Worm (Caenorhabditis elegans) whole organism, L4/young adult: Measurements from ENCODE around the gene rmd-1.

Experiments used
- W03F9.2 ChIP-seq: fragments of 150-350 bp; optimal IDR thresholded peaks from 2 replicates; lab custom pipeline; 2014; ENCODE audit warnings: missing biosample characterization, missing genetic modification characterization
- dao-5 ChIP-seq: sonication (generic microtip); optimal IDR thresholded peaks from 2 replicates; lab custom pipeline; 2016; ENCODE audit warnings: missing genotype, missing genetic modification characterization, moderate library complexity, missing compliant biosample characterization
- him-1 ChIP-seq: sonication (generic microtip); optimal IDR thresholded peaks from 2 replicates; lab custom pipeline; 2016; ENCODE audit warnings: missing genotype, missing genetic modification reagents, missing genetic modification characterization, missing compliant biosample characterization

The rmd-1 gene

DNA sequence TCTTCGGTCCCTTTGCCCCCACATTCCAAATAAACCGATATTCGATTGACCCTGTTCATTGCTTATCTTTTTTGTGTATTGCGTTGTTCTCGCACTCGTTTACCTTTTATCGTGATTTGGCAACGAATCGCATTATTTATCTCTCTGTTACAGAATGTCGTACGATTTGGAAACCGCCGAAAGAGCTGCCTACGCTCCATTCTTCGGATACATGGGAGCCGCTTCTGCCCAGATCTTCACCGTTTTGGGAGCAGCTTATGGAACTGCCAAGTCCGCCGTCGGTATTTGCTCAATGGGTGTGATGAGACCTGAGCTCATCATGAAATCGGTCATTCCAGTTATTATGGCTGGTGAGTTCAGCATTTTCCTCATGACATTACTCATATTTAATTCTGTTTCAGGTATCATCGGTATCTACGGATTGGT is 23.1 kb downstream of the rmd-1 start, which contains the start of gene vha-2:
vha-2 (plus strand) TSS at position 154 of the 426 bp plus-strand sequence.
- TF ChIP-seq dao-5 (tag; lab: Kevin White, UChicago) = no peak
- TF ChIP-seq W03F9.2 (tag; lab: Kevin White, UChicago) = no peak
- no peak for TF ChIP-seq him-1 (tag; lab: Kevin White, UChicago)

DNA sequence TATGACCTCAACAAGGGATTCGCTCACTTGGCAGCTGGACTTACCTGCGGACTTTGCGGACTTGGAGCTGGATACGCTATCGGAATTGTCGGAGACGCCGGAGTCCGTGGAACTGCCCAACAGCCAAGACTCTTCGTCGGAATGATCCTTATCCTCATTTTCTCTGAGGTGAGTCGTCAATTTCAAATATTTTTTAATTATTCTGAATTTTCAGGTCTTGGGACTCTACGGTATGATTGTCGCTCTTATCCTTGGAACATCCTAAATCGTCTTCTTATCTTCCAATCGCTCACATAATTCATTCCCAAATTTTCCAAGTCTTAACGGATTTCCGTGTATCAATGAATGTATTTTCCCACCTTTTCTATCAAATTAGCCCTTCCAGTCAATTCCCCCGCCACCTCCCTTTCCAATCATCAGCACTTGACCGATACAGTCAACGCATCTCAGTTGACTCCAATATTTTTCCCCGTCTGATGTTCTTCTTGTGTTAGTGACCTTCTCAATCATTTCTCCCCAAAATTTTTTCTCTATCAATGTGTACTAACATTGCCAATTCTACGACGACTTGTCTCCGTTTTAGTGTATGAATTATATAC is 23.7 kb downstream of the rmd-1 start, which contains the start of gene R10E11.6:
R10E11.6 (plus strand) TSS at position 524 of the 599 bp plus-strand sequence.
- TF ChIP-seq him-1 (tag; lab: Kevin White, UChicago) = no peak
- TF ChIP-seq dao-5 (tag; lab: Kevin White, UChicago) = no peak
- no peak for TF ChIP-seq W03F9.2 (tag; lab: Kevin White, UChicago)

- no peak for TF ChIP-seq W03F9.2 (tag; lab: Kevin White, UChicago)
- TF ChIP-seq dao-5 (tag; lab: Kevin White, UChicago) = no peak
- TF ChIP-seq him-1 (tag; lab: Kevin White, UChicago) = no peak
These were observed 24.3 kb downstream of the rmd-1 start for ce11 chrIII:9783133-9783590.

- TF ChIP-seq dao-5 (tag; lab: Kevin White, UChicago) (no peak), W03F9.2 (tag; lab: Kevin White, UChicago) (no peak)
These were observed 27.9 kb downstream of the rmd-1 start for ce11 chrIII:9786776-9787175.

ce11 chrIII:9789083-9789482 is 30.2 kb downstream of the rmd-1 start:
- TF ChIP-seq dao-5 (tag; lab: Kevin White, UChicago) (no peak), W03F9.2 (tag; lab: Kevin White, UChicago) (no peak), him-1 (tag; lab: Kevin White, UChicago) (no peak)

- TF ChIP-seq W03F9.2 (tag; lab: Kevin White, UChicago) (no peak), him-1 (tag; lab: Kevin White, UChicago) (no peak), dao-5 (tag; lab: Kevin White, UChicago) (no peak)
These were observed 30.7 kb downstream of the rmd-1 start, which contains the start of gene R10E11.5 for ce11 chrIII:9789607-9790073. R10E11.5 (minus strand) TSS chrIII:9789657.

- TF ChIP-seq dao-5 (tag; lab: Kevin White, UChicago) (no peak), W03F9.2 (tag; lab: Kevin White, UChicago) (no peak), him-1 (tag; lab: Kevin White, UChicago) (no peak)
These were observed 34.9 kb downstream of the rmd-1 start, which contains the start of the genes R10E11.9 and mcm-6 for ce11 chrIII:9793592-9794417. R10E11.9 (minus strand) TSS chrIII:9793642. mcm-6 (plus strand) TSS chrIII:9794367.

DNA sequence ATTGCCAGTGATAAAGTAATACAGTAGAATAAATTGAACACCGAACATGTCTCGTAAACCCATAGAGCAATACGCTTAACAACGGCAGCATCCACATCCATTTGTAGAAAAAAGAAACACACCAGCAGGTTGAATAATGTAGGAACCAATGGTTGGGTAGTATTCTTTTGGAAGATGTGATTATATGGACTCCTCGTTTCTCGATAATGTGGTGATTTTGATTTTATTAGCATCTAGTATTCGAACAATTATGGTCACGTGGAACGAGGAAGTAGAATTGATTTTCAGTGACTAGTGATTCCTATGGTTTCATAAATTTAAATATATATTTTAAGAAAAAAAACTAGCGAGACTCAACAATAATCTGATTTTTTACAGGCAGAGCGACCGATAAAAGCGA is 37.6 kb downstream of the rmd-1 start, which contains the start of gene srxa-10:
srxa-10 (minus strand) TSS at position 101 of the 400 bp plus-strand sequence.
- TF ChIP-seq him-1 (tag; lab: Kevin White, UChicago) (no peak), dao-5 (tag; lab: Kevin White, UChicago) (no peak), W03F9.2 (tag; lab: Kevin White, UChicago) (no peak)

ce11 chrIII:9798478-9799157 is 39.7 kb downstream of the rmd-1 start, which contains the start of gene ZK632.2:
ZK632.2 (plus strand) TSS chrIII:9799107.
- TF ChIP-seq dao-5 (tag; lab: Kevin White, UChicago) (no peak), W03F9.2 (tag; lab: Kevin White, UChicago) (no peak), him-1 (tag; lab: Kevin White, UChicago) (no peak)

DNA sequence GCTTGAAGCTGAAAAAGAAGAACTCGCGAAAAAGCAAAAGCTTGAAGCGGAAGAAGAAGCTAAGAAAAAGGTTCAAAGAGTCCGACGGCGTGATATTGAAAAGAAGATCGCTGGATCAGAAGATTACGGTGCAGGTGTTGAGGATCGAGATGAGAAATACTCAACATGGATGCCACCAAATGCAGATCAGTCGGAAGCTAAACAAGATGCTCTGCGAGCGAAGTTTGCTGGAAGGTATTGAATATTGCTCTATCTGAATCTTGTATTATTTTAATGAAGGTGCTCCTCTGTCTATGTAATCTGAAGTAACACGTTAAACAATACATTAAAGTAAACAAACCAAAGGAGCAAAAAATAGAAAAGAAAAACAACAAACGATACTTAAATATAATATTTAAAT is 43.2 kb downstream of the rmd-1 start:
- TF ChIP-seq him-1 (tag; lab: Kevin White, UChicago) = no peak
- no peak for TF ChIP-seq W03F9.2 (tag; lab: Kevin White, UChicago)
- no peak for TF ChIP-seq dao-5 (tag; lab: Kevin White, UChicago)

ce11 chrIII:9804997-9805610 is 46.2 kb downstream of the rmd-1 start, which contains the start of gene riok-3:
riok-3 (minus strand) TSS chrIII:9805011.
- TF ChIP-seq dao-5 (tag; lab: Kevin White, UChicago) = no peak
- TF ChIP-seq W03F9.2 (tag; lab: Kevin White, UChicago) = no peak
- TF ChIP-seq him-1 (tag; lab: Kevin White, UChicago) = no peak

DNA sequence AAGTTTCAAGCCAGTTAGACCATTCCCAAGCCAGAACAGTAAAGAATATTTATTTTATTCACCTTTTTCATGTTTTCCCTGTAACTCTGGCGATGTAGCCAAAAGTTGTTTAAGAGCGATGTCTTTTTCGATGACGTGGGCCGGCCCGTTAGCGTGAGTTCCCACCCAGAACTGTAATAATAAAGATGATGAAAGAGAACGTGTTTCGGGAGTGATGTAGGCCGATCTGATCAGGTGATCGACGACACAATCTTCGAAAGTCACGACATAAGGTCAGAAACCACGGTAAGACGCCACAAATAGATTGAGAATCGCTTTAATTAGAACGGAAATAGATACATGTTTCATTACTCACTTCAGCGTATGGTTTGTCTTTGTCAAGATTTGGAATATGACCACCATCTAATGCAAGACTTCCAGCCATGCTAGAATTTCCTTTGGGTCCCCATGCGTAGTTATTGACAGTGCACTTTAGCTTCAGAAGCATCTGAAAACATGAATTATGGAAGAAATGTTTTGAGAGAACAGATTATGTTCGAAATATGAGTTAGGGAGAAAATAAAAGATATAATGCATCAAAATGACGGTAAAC is 48.2 kb downstream of the rmd-1 start, which contains the start of gene ZK632.4:
ZK632.4 (minus strand) TSS at position 487 of the 592 bp plus-strand sequence.
- TF ChIP-seq W03F9.2 (tag; lab: Kevin White, UChicago) (no peak), dao-5 (tag; lab: Kevin White, UChicago) (no peak), him-1 (tag; lab: Kevin White, UChicago) (no peak)
